Fruit fly (Drosophila melanogaster) whole organism, embryonic: ENCODE measurements around the gene CG15772.

Source experiments
- CG10267 ChIP-seq: fragments of 200-800 bp; sonication (Bioruptor generic); optimal IDR thresholded peaks from 2 replicates; lab custom pipeline; 2018; ENCODE audit warnings: missing biosample characterization, mild to moderate bottlenecking, missing genetic modification characterization, moderate library complexity
- CG11456 ChIP-seq: fragments of 200-800 bp; sonication (Bioruptor generic); IDR thresholded peaks from 3 replicates; pipeline ENCODE4 v1.3.6; 2022; ENCODE audit warnings: missing biosample characterization, missing genetic modification characterization
- CG12942 ChIP-seq: fragments of 200-800 bp; sonication (Bioruptor generic); optimal IDR thresholded peaks from 3 replicates; lab custom pipeline; 2016; ENCODE audit warnings: missing biosample characterization, missing genetic modification characterization
- CG14860 ChIP-seq: fragments of 200-800 bp; sonication (Bioruptor generic); IDR thresholded peaks from 3 replicates; pipeline ENCODE4 v1.3.6; 2022; ENCODE audit warnings: missing biosample characterization, missing genetic modification characterization; ENCODE audit not compliant: partially characterized antibody
- CG15514 ChIP-seq: fragments of 200-800 bp; sonication (Bioruptor generic); optimal IDR thresholded peaks from 3 replicates; lab custom pipeline; 2017; ENCODE audit warnings: missing biosample characterization, missing genetic modification characterization, mild to moderate bottlenecking, moderate library complexity, missing genetic modification reagents
- CG15696 ChIP-seq: fragments of 200-800 bp; sonication (Bioruptor generic); optimal IDR thresholded peaks from 2 replicates; lab custom pipeline; 2019; ENCODE audit warnings: missing biosample characterization, mild to moderate bottlenecking, missing genetic modification characterization, moderate library complexity
- CG1603 ChIP-seq: fragments of 200-800 bp; sonication (Bioruptor generic); optimal IDR thresholded peaks from 2 replicates; lab custom pipeline; 2019; ENCODE audit warnings: missing biosample characterization, mild to moderate bottlenecking, missing genetic modification characterization, moderate library complexity
- CG16863 ChIP-seq: fragments of 200-800 bp; sonication (Bioruptor generic); optimal IDR thresholded peaks from 3 replicates; lab custom pipeline; 2016; ENCODE audit warnings: missing biosample characterization, missing genetic modification characterization
- CG2678 ChIP-seq: fragments of 200-800 bp; sonication (Bioruptor generic); optimal IDR thresholded peaks from 3 replicates; lab custom pipeline; 2019; ENCODE audit warnings: missing biosample characterization, mild to moderate bottlenecking, missing genetic modification characterization, moderate library complexity
- CG31441 ChIP-seq: fragments of 200-800 bp; sonication (Bioruptor generic); IDR thresholded peaks from 2 replicates; pipeline ENCODE4 v1.3.6; 2022; ENCODE audit warnings: missing biosample characterization, missing genetic modification characterization
- CG34422 ChIP-seq: fragments of 200-800 bp; sonication (Bioruptor generic); IDR thresholded peaks from 3 replicates; pipeline ENCODE4 v1.3.6; 2022; ENCODE audit warnings: missing biosample characterization, missing genetic modification characterization
- CG42726 ChIP-seq: fragments of 200-800 bp; sonication (Bioruptor generic); IDR thresholded peaks from 2 replicates; pipeline ENCODE4 v1.3.6; 2022; ENCODE audit warnings: missing biosample characterization, missing genetic modification characterization; ENCODE audit not compliant: partially characterized antibody
- CG6689 ChIP-seq: fragments of 200-800 bp; sonication (Bioruptor generic); IDR thresholded peaks from 2 replicates; pipeline ENCODE4 v1.3.6; 2022; ENCODE audit warnings: missing biosample characterization, missing genetic modification characterization
- CG7556 ChIP-seq: fragments of 200-800 bp; sonication (Bioruptor generic); optimal IDR thresholded peaks from 2 replicates; lab custom pipeline; 2017; ENCODE audit warnings: missing biosample characterization, mild to moderate bottlenecking, missing genetic modification characterization
- CG7963 ChIP-seq: fragments of 200-800 bp; sonication (Bioruptor generic); IDR thresholded peaks from 3 replicates; pipeline ENCODE4 v1.3.6; 2022; ENCODE audit warnings: missing biosample characterization, missing genetic modification characterization; ENCODE audit not compliant: partially characterized antibody
- CG7987 ChIP-seq: fragments of 200-800 bp; sonication (Bioruptor generic); optimal IDR thresholded peaks from 2 replicates; lab custom pipeline; 2018; ENCODE audit warnings: missing biosample characterization, mild to moderate bottlenecking, missing genetic modification characterization, moderate library complexity
- CG9215 ChIP-seq: fragments of 200-800 bp; sonication (Bioruptor generic); IDR thresholded peaks from 2 replicates; pipeline ENCODE4 v1.3.6; 2022; ENCODE audit warnings: missing biosample characterization, missing genetic modification characterization
- CG9609 ChIP-seq: fragments of 200-800 bp; sonication (Bioruptor generic); optimal IDR thresholded peaks from 3 replicates; lab custom pipeline; 2016; ENCODE audit warnings: missing biosample characterization, missing genetic modification characterization
- CHES-1-like ChIP-seq: fragments of 200-800 bp; sonication (Bioruptor generic); optimal IDR thresholded peaks from 2 replicates; lab custom pipeline; 2016; ENCODE audit warnings: missing biosample characterization, missing genetic modification characterization
- Doc2 ChIP-seq: fragments of 200-800 bp; sonication (Bioruptor generic); IDR thresholded peaks from 2 replicates; pipeline ENCODE4 v1.3.6; 2022; ENCODE audit warnings: missing biosample characterization, missing genetic modification characterization
- Doc3 ChIP-seq: fragments of 200-800 bp; sonication (Bioruptor generic); IDR thresholded peaks from 3 replicates; pipeline ENCODE4 v1.3.6; 2022; ENCODE audit warnings: missing biosample characterization, missing genetic modification characterization; ENCODE audit not compliant: partially characterized antibody
- Drgx ChIP-seq: fragments of 200-800 bp; sonication (Bioruptor generic); IDR thresholded peaks from 2 replicates; pipeline ENCODE4 v1.3.6; 2022; ENCODE audit warnings: missing biosample characterization, missing genetic modification characterization
- H15 ChIP-seq: fragments of 200-800 bp; sonication (Bioruptor generic); IDR thresholded peaks from 3 replicates; pipeline ENCODE4 v1.3.6; 2022; ENCODE audit warnings: missing biosample characterization, missing genetic modification characterization
- HLH4C ChIP-seq: fragments of 200-800 bp; sonication (Bioruptor generic); IDR thresholded peaks from 3 replicates; pipeline ENCODE4 v1.3.6; 2022; ENCODE audit warnings: missing biosample characterization, missing genetic modification characterization; ENCODE audit not compliant: partially characterized antibody
- Hmr ChIP-seq: fragments of 200-800 bp; sonication (Bioruptor generic); optimal IDR thresholded peaks from 3 replicates; lab custom pipeline; 2017; ENCODE audit warnings: mild to moderate bottlenecking, missing biosample characterization, missing genetic modification reagents, missing genetic modification characterization
- MBD-R2 ChIP-seq: fragments of 200-800 bp; sonication (Bioruptor generic); IDR thresholded peaks from 2 replicates; pipeline ENCODE4 v1.3.6; 2022; ENCODE audit warnings: missing biosample characterization, missing genetic modification characterization
- NFAT ChIP-seq: fragments of 200-800 bp; sonication (Bioruptor generic); IDR thresholded peaks from 2 replicates; pipeline ENCODE4 v1.3.6; 2022; ENCODE audit warnings: missing biosample characterization, missing genetic modification characterization
- Neu2 ChIP-seq: fragments of 200-800 bp; sonication (Bioruptor generic); optimal IDR thresholded peaks from 3 replicates; lab custom pipeline; 2016; ENCODE audit warnings: missing biosample characterization, missing genetic modification characterization, borderline replicate concordance
- Nf-YC ChIP-seq: fragments of 200-800 bp; optimal IDR thresholded peaks from 3 replicates; lab custom pipeline; 2019; ENCODE audit warnings: missing biosample characterization, mild to moderate bottlenecking, missing genetic modification characterization, moderate library complexity
- Rfx ChIP-seq: fragments of 200-800 bp; sonication (Bioruptor generic); IDR thresholded peaks from 2 replicates; pipeline ENCODE4 v1.3.6; 2022; ENCODE audit warnings: missing biosample characterization, missing genetic modification characterization
- Sry-δ ChIP-seq: fragments of 200-800 bp; sonication (Bioruptor generic); optimal IDR thresholded peaks from 2 replicates; lab custom pipeline; 2016; ENCODE audit warnings: missing biosample characterization, missing genetic modification characterization
- az2 ChIP-seq: fragments of 200-800 bp; sonication (Bioruptor generic); optimal IDR thresholded peaks from 3 replicates; lab custom pipeline; 2016; ENCODE audit warnings: missing biosample characterization, missing genetic modification characterization
- bbx ChIP-seq: fragments of 200-800 bp; sonication (Bioruptor generic); IDR thresholded peaks from 2 replicates; pipeline ENCODE4 v1.3.6; 2022; ENCODE audit warnings: missing biosample characterization, missing genetic modification characterization; ENCODE audit not compliant: partially characterized antibody
- crc ChIP-seq: fragments of 200-800 bp; sonication (Bioruptor generic); optimal IDR thresholded peaks from 2 replicates; lab custom pipeline; 2016; ENCODE audit warnings: missing biosample characterization, missing genetic modification characterization
- crol ChIP-seq: fragments of 200-800 bp; sonication (Bioruptor generic); IDR thresholded peaks from 2 replicates; pipeline ENCODE4 v1.3.6; 2022; ENCODE audit warnings: missing biosample characterization, missing genetic modification characterization
- eyg ChIP-seq: fragments of 200-800 bp; sonication (Bioruptor generic); optimal IDR thresholded peaks from 3 replicates; lab custom pipeline; 2016; ENCODE audit warnings: missing biosample characterization, missing genetic modification characterization
- gem ChIP-seq: fragments of 200-800 bp; sonication (Bioruptor generic); optimal IDR thresholded peaks from 2 replicates; lab custom pipeline; 2019; ENCODE audit warnings: missing biosample characterization, mild to moderate bottlenecking, missing genetic modification characterization, moderate library complexity
- ind ChIP-seq: fragments of 200-800 bp; sonication (Bioruptor generic); optimal IDR thresholded peaks from 3 replicates; lab custom pipeline; 2016; ENCODE audit warnings: missing biosample characterization, missing genetic modification characterization
- nerfin-2 ChIP-seq: fragments of 200-800 bp; sonication (Bioruptor generic); IDR thresholded peaks from 2 replicates; pipeline ENCODE4 v1.3.6; 2022; ENCODE audit warnings: missing biosample characterization, missing genetic modification characterization; ENCODE audit not compliant: partially characterized antibody
- pb ChIP-seq: fragments of 200-800 bp; sonication (Bioruptor generic); optimal IDR thresholded peaks from 3 replicates; lab custom pipeline; 2016; ENCODE audit warnings: missing biosample characterization, missing genetic modification characterization
- phol ChIP-seq: fragments of 200-800 bp; sonication (Bioruptor generic); optimal IDR thresholded peaks from 3 replicates; lab custom pipeline; 2018; ENCODE audit warnings: missing biosample characterization, mild to moderate bottlenecking, missing genetic modification characterization, moderate library complexity
- pum ChIP-seq: fragments of 200-800 bp; sonication (Bioruptor generic); optimal IDR thresholded peaks from 2 replicates; lab custom pipeline; 2016; ENCODE audit warnings: missing biosample characterization, missing genetic modification characterization
- row ChIP-seq: fragments of 200-800 bp; sonication (Bioruptor generic); IDR thresholded peaks from 3 replicates; pipeline ENCODE4 v1.3.6; 2022; ENCODE audit warnings: missing biosample characterization, missing genetic modification characterization
- slbo ChIP-seq: fragments of 200-800 bp; sonication (Bioruptor generic); IDR thresholded peaks from 2 replicates; pipeline ENCODE4 v1.3.6; 2022; ENCODE audit warnings: missing biosample characterization, missing genetic modification characterization
- sna ChIP-seq: fragments of 200-800 bp; sonication (Bioruptor generic); IDR thresholded peaks from 2 replicates; pipeline ENCODE4 v1.3.6; 2022; ENCODE audit warnings: missing biosample characterization, missing genetic modification characterization; ENCODE audit not compliant: partially characterized antibody
- tin ChIP-seq: fragments of 200-800 bp; sonication (Bioruptor generic); optimal IDR thresholded peaks from 3 replicates; lab custom pipeline; 2016; ENCODE audit warnings: missing biosample characterization, missing genetic modification characterization
- vvl ChIP-seq: fragments of 200-800 bp; sonication (Bioruptor generic); IDR thresholded peaks from 2 replicates; pipeline ENCODE4 v1.3.6; 2022; ENCODE audit warnings: missing biosample characterization, missing genetic modification characterization

Gene CG15772

dm6 chrX:5744992-5745732, 6.9 kb upstream of the CG15772 start:
- TF ChIP-seq tin (GFP tag; lab: Kevin White, UChicago) (peak; percentile 12), CG7556 (GFP tag; lab: Kevin White, UChicago) (peak; percentile 44), Drgx (GFP tag; lab: Robert Waterston, UW) (peak; percentile 9; the same call in 1 of the 2 replicates), CG42726 (GFP tag; lab: Robert Waterston, UW) (0 out of 2 replicates have a peak, but pooled peaks have one; percentile 23), row (GFP tag; lab: Robert Waterston, UW) (peak; percentile 81), crol (GFP tag; lab: Robert Waterston, UW) (peak; percentile 85), vvl (0 out of 2 replicates have a peak, but pooled peaks have one; percentile 7), pb (GFP tag; lab: Kevin White, UChicago) (no peak), CHES-1-like (GFP tag; lab: Kevin White, UChicago) (no peak), ind (GFP tag; lab: Kevin White, UChicago) (no peak), CG15514 (peak; percentile 11), NFAT (GFP tag; lab: Robert Waterston, UW) (peak; percentile 55; the same call in 1 of the 2 replicates), crc (GFP tag; lab: Kevin White, UChicago) (no peak), CG11456 (GFP tag; lab: Robert Waterston, UW) (0 out of 3 replicates have a peak, but pooled peaks have one; percentile 35), H15 (0 out of 3 replicates have a peak, but pooled peaks have one; percentile 32), CG7987 (GFP tag; lab: Kevin White, UChicago) (no peak), HLH4C (GFP tag; lab: Robert Waterston, UW) (peak; percentile 40; the same call in 2 of the 3 replicates), Neu2 (GFP tag; lab: Kevin White, UChicago) (no peak), CG12942 (GFP tag; lab: Kevin White, UChicago) (no peak), az2 (GFP tag; lab: Kevin White, UChicago) (peak; percentile 17), Sry-δ (GFP tag; lab: Kevin White, UChicago) (peak; percentile 69), CG7963 (GFP tag; lab: Robert Waterston, UW) (peak; percentile 27; the same call in 1 of the 3 replicates), CG9609 (GFP tag; lab: Kevin White, UChicago) (peak; percentile 36), bbx (GFP tag; lab: Robert Waterston, UW) (peak; percentile 46), Nf-YC (tag; lab: Kevin White, UChicago) (peak; percentile 29), CG14860 (GFP tag; lab: Robert Waterston, UW) (peak; percentile 62; the same call in 1 of the 3 replicates), phol (tag; lab: Kevin White, UChicago) (peak; percentile 32), nerfin-2 (GFP tag; lab: Robert Waterston, UW) (peak; percentile 47; the same call in 1 of the 2 replicates), MBD-R2 (GFP tag; lab: Robert Waterston, UW) (peak; percentile 14; the same call in 1 of the 2 replicates), Doc3 (GFP tag; lab: Robert Waterston, UW) (peak; percentile 79), CG34422 (GFP tag; lab: Robert Waterston, UW) (0 out of 3 replicates have a peak, but pooled peaks have one; percentile 13), CG16863 (peak; percentile 40), Rfx (GFP tag; lab: Robert Waterston, UW) (peak; percentile 58), CG9215 (GFP tag; lab: Robert Waterston, UW) (peak; percentile 12; the same call in 1 of the 2 replicates), CG15696 (tag; lab: Kevin White, UChicago) (no peak), pum (GFP tag; lab: Kevin White, UChicago) (peak; percentile 10), CG6689 (0 out of 2 replicates have a peak, but pooled peaks have one; percentile 7), gem (tag; lab: Kevin White, UChicago) (peak; percentile 48), CG2678 (tag; lab: Kevin White, UChicago) (peak; percentile 38), Hmr (GFP tag; lab: Kevin White, UChicago) (peak; percentile 41), Doc2 (GFP tag; lab: Robert Waterston, UW) (no peak), CG31441 (GFP tag; lab: Robert Waterston, UW) (0 out of 2 replicates have a peak, but pooled peaks have one; percentile 18), CG10267 (tag; lab: Kevin White, UChicago) (peak; percentile 8), CG1603 (tag; lab: Kevin White, UChicago) (no peak), slbo (GFP tag; lab: Robert Waterston, UW) (peak; percentile 61), sna (GFP tag; lab: Robert Waterston, UW) (0 out of 2 replicates have a peak, but pooled peaks have one; percentile 43), eyg (no peak)
